Worm (Caenorhabditis elegans): ENCODE measurements around the gene arc-1.

ce11 chrII:9656210-9656755 is 18.5 kb upstream of the arc-1 start, which contains the start of gene gstk-1:
- TF ChIP-seq unc-39 (tag; optimal IDR thresholded peaks at IDR 0.05) (no peak), F26F4.8 (GFP tag; conservative IDR thresholded peaks at IDR 0.05) (no peak), nhr-41 (GFP tag; IDR thresholded peaks at IDR 0.05) (no peak), zip-2 (tag; optimal IDR thresholded peaks at IDR 0.05) (no peak), unc-62 (GFP tag; optimal IDR thresholded peaks at IDR 0.05 in 1 of 2) (peak in 1 of 2 experiments; percentile 3), unc-62 (tag; optimal IDR thresholded peaks at IDR 0.05) (no peak)

Data from whole organism, L4 larva.